Fruit fly (Drosophila melanogaster): ENCODE data around the gene CG18508.

Gene CG18508

dm6 chrX:3162405-3163256 lies 10.3 kb downstream of the CG18508 start:
- TF ChIP-seq CG17801 (GFP tag; optimal IDR thresholded peaks at IDR 0.05; ENCODE audit: partially characterized antibody): peak; percentile 83

- TF ChIP-seq CG17801 (GFP tag; optimal IDR thresholded peaks at IDR 0.05; ENCODE audit: partially characterized antibody): no peak
These were observed 11.2 kb downstream of the CG18508 start for dm6 chrX:3161542-3162377.

dm6 chrX:3158620-3159019 lies 14.3 kb downstream of the CG18508 start:
- no peak for TF ChIP-seq CG17801 (GFP tag; optimal IDR thresholded peaks at IDR 0.05; ENCODE audit: partially characterized antibody)

dm6 chrX:3157048-3157703 lies 15.8 kb downstream of the CG18508 start:
- TF ChIP-seq CG17801 (GFP tag; optimal IDR thresholded peaks at IDR 0.05; ENCODE audit: partially characterized antibody): no peak

- TF ChIP-seq CG17801 (GFP tag; optimal IDR thresholded peaks at IDR 0.05; ENCODE audit: partially characterized antibody): no peak
These were observed 20.7 kb downstream of the CG18508 start for dm6 chrX:3152280-3152679.

- TF ChIP-seq CG17801 (GFP tag; optimal IDR thresholded peaks at IDR 0.05; ENCODE audit: partially characterized antibody): no peak
These were observed 21.5 kb downstream of the CG18508 start for dm6 chrX:3151487-3151818.

- no peak for TF ChIP-seq CG17801 (GFP tag; optimal IDR thresholded peaks at IDR 0.05; ENCODE audit: partially characterized antibody)
These were observed 22.1 kb downstream of the CG18508 start for dm6 chrX:3150655-3151486.

dm6 chrX:3146995-3147394 lies 25.9 kb downstream of the CG18508 start:
- peak; percentile 10 for TF ChIP-seq CG17801 (GFP tag; optimal IDR thresholded peaks at IDR 0.05; ENCODE audit: partially characterized antibody)

dm6 chrX:3143235-3144030 lies 29.5 kb downstream of the CG18508 start:
- no peak for TF ChIP-seq CG17801 (GFP tag; optimal IDR thresholded peaks at IDR 0.05; ENCODE audit: partially characterized antibody)

- no peak for TF ChIP-seq CG17801 (GFP tag; optimal IDR thresholded peaks at IDR 0.05; ENCODE audit: partially characterized antibody)
These were observed 30.9 kb downstream of the CG18508 start for dm6 chrX:3142090-3142489.

dm6 chrX:3140809-3141208 lies 32.1 kb downstream of the CG18508 start:
- TF ChIP-seq CG17801 (GFP tag; optimal IDR thresholded peaks at IDR 0.05; ENCODE audit: partially characterized antibody): no peak

- no peak for TF ChIP-seq CG17801 (GFP tag; optimal IDR thresholded peaks at IDR 0.05; ENCODE audit: partially characterized antibody)
These were observed 33.0 kb downstream of the CG18508 start for dm6 chrX:3139961-3140360.

- no peak for TF ChIP-seq CG17801 (GFP tag; optimal IDR thresholded peaks at IDR 0.05; ENCODE audit: partially characterized antibody)
These were observed 35.0 kb downstream of the CG18508 start for dm6 chrX:3137853-3138418.

All from ovary, adult (tissue).